Worm (Caenorhabditis elegans) whole organism, early embryonic: ENCODE results near the gene Y45G5AM.6.
A peak's percentile ranks its signal among the peaks of the same experiment; 100 is the strongest.

Source experiments
- B0310.2 ChIP-seq: sonication (generic microtip); optimal IDR thresholded peaks from 2 replicates; lab custom pipeline; 2016; ENCODE audit warnings: mild to moderate bottlenecking, missing genetic modification characterization, missing compliant biosample characterization
- F13C5.2 ChIP-seq: sonication (generic microtip); optimal IDR thresholded peaks from 2 replicates; lab custom pipeline; 2017; ENCODE audit warnings: mild to moderate bottlenecking, missing genetic modification characterization, inconsistent platforms, missing compliant biosample characterization
- aly-1 ChIP-seq: sonication (generic microtip); optimal IDR thresholded peaks from 2 replicates; lab custom pipeline; 2016; ENCODE audit warnings: missing genetic modification characterization, missing compliant biosample characterization
- ama-1 ChIP-seq: fragments of 150-350 bp; optimal IDR thresholded peaks from 2 replicates; lab custom pipeline; 2014
- ceh-13 ChIP-seq: fragments of 200-800 bp; sonication (Bioruptor generic); optimal IDR thresholded peaks from 2 replicates; lab custom pipeline; 2018; ENCODE audit warnings: mild to moderate bottlenecking, missing genetic modification characterization, missing compliant biosample characterization
- ceh-36 ChIP-seq: sonication (generic microtip); optimal IDR thresholded peaks from 2 replicates; lab custom pipeline; 2016; ENCODE audit warnings: missing genetic modification characterization, inconsistent platforms, missing compliant biosample characterization
- ets-7 ChIP-seq: sonication (generic microtip); optimal IDR thresholded peaks from 2 replicates; lab custom pipeline; 2016; ENCODE audit warnings: missing genotype, missing genetic modification characterization, missing compliant biosample characterization
- flt-1 ChIP-seq: fragments of 200-800 bp; sonication (Bioruptor generic); IDR thresholded peaks from 2 replicates; pipeline ENCODE4 v1.3.6; 2022; ENCODE audit warnings: missing genetic modification characterization, missing compliant biosample characterization
- hmbx-1 ChIP-seq: sonication (generic microtip); optimal IDR thresholded peaks from 2 replicates; lab custom pipeline; 2016; ENCODE audit warnings: mild to moderate bottlenecking, missing genetic modification characterization, missing compliant biosample characterization
- hmg-4 ChIP-seq: fragments of 200-800 bp; sonication (Bioruptor generic); optimal IDR thresholded peaks from 2 replicates; lab custom pipeline; 2018; ENCODE audit warnings: mild to moderate bottlenecking, missing genetic modification characterization, missing compliant biosample characterization
- hnd-1 ChIP-seq: sonication (generic microtip); optimal IDR thresholded peaks from 2 replicates; lab custom pipeline; 2016; ENCODE audit warnings: missing genetic modification characterization, missing compliant biosample characterization
- pes-1 ChIP-seq: fragments of 200-800 bp; sonication (Bioruptor generic); IDR thresholded peaks from 2 replicates; pipeline ENCODE4 v1.3.6; 2022; ENCODE audit warnings: missing genetic modification reagents, missing genetic modification characterization, missing compliant biosample characterization
- scrt-1 ChIP-seq: fragments of 200-800 bp; sonication (Bioruptor generic); IDR thresholded peaks from 2 replicates; pipeline ENCODE4 v1.3.6; 2022; ENCODE audit warnings: missing genetic modification characterization, missing compliant biosample characterization
- sea-1 ChIP-seq: fragments of 200-800 bp; sonication (Bioruptor generic); conservative IDR thresholded peaks from 2 replicates; pipeline ENCODE4 v1.3.6; 2022; ENCODE audit warnings: missing genetic modification characterization, missing compliant biosample characterization
- tbx-11 ChIP-seq: fragments of 200-800 bp; sonication (Bioruptor generic); IDR thresholded peaks from 2 replicates; pipeline ENCODE4 v1.3.6; 2022; ENCODE audit warnings: missing genetic modification characterization, missing compliant biosample characterization
- tbx-37 ChIP-seq: fragments of 200-800 bp; sonication (Bioruptor generic); conservative IDR thresholded peaks from 2 replicates; pipeline ENCODE4 v1.3.6; 2022; ENCODE audit warnings: missing genetic modification reagents, missing genetic modification characterization, missing compliant biosample characterization
- tra-4 ChIP-seq: sonication (generic microtip); optimal IDR thresholded peaks from 2 replicates; lab custom pipeline; 2017; ENCODE audit warnings: missing genetic modification characterization, missing compliant biosample characterization

Y45G5AM.6 gene

ce11 chrV:4152200-4152599 lies at the start of gene Y45G5AM.6:
TSS of gene Y45G5AM.6 (minus strand) at chrV:4152300.
- TF ChIP-seq B0310.2 (tag; lab: Kevin White, UChicago), result no peak
- no peak for TF ChIP-seq hmbx-1
- TF ChIP-seq tra-4 (tag; lab: Kevin White, UChicago), result no peak
- TF ChIP-seq hnd-1 (tag; lab: Kevin White, UChicago), result no peak
- no peak for TF ChIP-seq tbx-11 (GFP tag; lab: Robert Waterston, UW)

ce11 chrV:4199185-4199584 lies 47.1 kb upstream of the Y45G5AM.6 start, which contains the start of gene rpac-40:
TSS of gene rpac-40 (plus strand) at chrV:4199485.
- TF ChIP-seq ceh-13 (GFP tag; lab: Kevin White, UChicago) (no peak), ceh-36 (tag; lab: Kevin White, UChicago) (no peak), hnd-1 (tag; lab: Kevin White, UChicago) (no peak), tbx-37 (GFP tag; lab: Robert Waterston, UW) (no peak), ama-1 (lab: Kevin White, UChicago) (no peak), scrt-1 (GFP tag; lab: Robert Waterston, UW) (no peak), B0310.2 (tag; lab: Kevin White, UChicago) (no peak), flt-1 (GFP tag; lab: Robert Waterston, UW) (no peak)

- TF ChIP-seq hmg-4 (GFP tag; lab: Kevin White, UChicago) (no peak), F13C5.2 (tag; lab: Kevin White, UChicago) (no peak), pes-1 (GFP tag; lab: Robert Waterston, UW) (no peak), aly-1 (tag; lab: Kevin White, UChicago) (no peak), ceh-36 (tag; lab: Kevin White, UChicago) (no peak), B0310.2 (tag; lab: Kevin White, UChicago) (no peak), tbx-11 (GFP tag; lab: Robert Waterston, UW) (no peak), sea-1 (no peak), hmbx-1 (no peak), ets-7 (tag; lab: Kevin White, UChicago) (no peak), ama-1 (lab: Kevin White, UChicago) (no peak), flt-1 (GFP tag; lab: Robert Waterston, UW) (no peak), tra-4 (tag; lab: Kevin White, UChicago) (no peak), hnd-1 (tag; lab: Kevin White, UChicago) (no peak), tbx-37 (GFP tag; lab: Robert Waterston, UW) (no peak), scrt-1 (GFP tag; lab: Robert Waterston, UW) (no peak), ceh-13 (GFP tag; lab: Kevin White, UChicago) (no peak)
These were observed 43.2 kb upstream of the Y45G5AM.6 start, which contains the start of gene algn-5 for ce11 chrV:4195283-4195682. TSS of gene algn-5 (plus strand) at chrV:4195577.

ce11 chrV:4194587-4195211 lies 42.6 kb upstream of the Y45G5AM.6 start, which contains the start of gene Y45G5AM.9:
TSS of gene Y45G5AM.9 (minus strand) at chrV:4194637.
- TF ChIP-seq hmbx-1, result no peak
- peak; percentile 65 for TF ChIP-seq F13C5.2 (tag; lab: Kevin White, UChicago)
- TF ChIP-seq ama-1 (lab: Kevin White, UChicago), result no peak
- TF ChIP-seq tra-4 (tag; lab: Kevin White, UChicago), result no peak
- TF ChIP-seq scrt-1 (GFP tag; lab: Robert Waterston, UW), result no peak
- TF ChIP-seq tbx-11 (GFP tag; lab: Robert Waterston, UW), result no peak
- TF ChIP-seq pes-1 (GFP tag; lab: Robert Waterston, UW), result peak; percentile 73
- TF ChIP-seq ceh-13 (GFP tag; lab: Kevin White, UChicago), result peak; percentile 11
- TF ChIP-seq B0310.2 (tag; lab: Kevin White, UChicago), result no peak
- no peak for TF ChIP-seq aly-1 (tag; lab: Kevin White, UChicago)
- peak; percentile 0 for TF ChIP-seq ceh-36 (tag; lab: Kevin White, UChicago)
- peak; percentile 56; the same call in 1 of the 2 replicates for TF ChIP-seq flt-1 (GFP tag; lab: Robert Waterston, UW)
- TF ChIP-seq ets-7 (tag; lab: Kevin White, UChicago), result peak; percentile 59
- peak; percentile 11 for TF ChIP-seq hnd-1 (tag; lab: Kevin White, UChicago)
- peak; percentile 79 for TF ChIP-seq hmg-4 (GFP tag; lab: Kevin White, UChicago)
- TF ChIP-seq sea-1, result no peak
- 0 out of 2 replicates have a peak, but pooled peaks have one; percentile 20 for TF ChIP-seq tbx-37 (GFP tag; lab: Robert Waterston, UW)

- TF ChIP-seq pes-1 (GFP tag; lab: Robert Waterston, UW) (no peak), aly-1 (tag; lab: Kevin White, UChicago) (no peak), hmg-4 (GFP tag; lab: Kevin White, UChicago) (no peak), ama-1 (lab: Kevin White, UChicago) (no peak)
These were observed 40.8 kb upstream of the Y45G5AM.6 start for ce11 chrV:4192688-4193471.

- TF ChIP-seq flt-1 (GFP tag; lab: Robert Waterston, UW) (no peak), F13C5.2 (tag; lab: Kevin White, UChicago) (no peak), sea-1 (no peak), tbx-37 (GFP tag; lab: Robert Waterston, UW) (no peak), pes-1 (GFP tag; lab: Robert Waterston, UW) (no peak), hmbx-1 (no peak), hnd-1 (tag; lab: Kevin White, UChicago) (no peak), ama-1 (lab: Kevin White, UChicago) (no peak), ceh-36 (tag; lab: Kevin White, UChicago) (no peak), scrt-1 (GFP tag; lab: Robert Waterston, UW) (no peak), tra-4 (tag; lab: Kevin White, UChicago) (no peak), ceh-13 (GFP tag; lab: Kevin White, UChicago) (no peak), tbx-11 (GFP tag; lab: Robert Waterston, UW) (no peak)
These were observed 38.1 kb upstream of the Y45G5AM.6 start for ce11 chrV:4190232-4190631.
